Worm (Caenorhabditis elegans): ENCODE results near the gene Y39H10A.1.

DNA sequence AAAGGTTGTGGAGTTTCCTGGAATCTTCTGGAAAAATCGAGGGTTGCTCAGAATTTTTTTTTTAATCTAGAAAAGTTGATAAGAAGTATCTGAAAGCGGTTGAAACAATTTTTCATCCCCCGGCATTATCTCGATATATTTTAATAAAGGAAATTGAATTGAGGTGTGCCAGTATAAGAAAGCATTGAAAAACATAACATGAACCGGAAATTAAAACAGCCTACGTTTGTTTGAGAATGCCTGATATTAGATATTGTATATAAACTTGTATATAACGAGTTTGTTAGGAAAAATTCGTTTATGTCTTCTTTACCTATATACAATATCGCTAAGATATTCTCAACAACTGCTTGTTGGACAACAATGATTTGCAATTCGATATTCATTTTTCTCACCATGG, 42.2 kb upstream of the Y39H10A.1 start, which contains the start of gene str-30:
- no peak for TF ChIP-seq elt-2 (tag; optimal IDR thresholded peaks at IDR 0.05)
- no peak for TF ChIP-seq ama-1 (optimal IDR thresholded peaks at IDR 0.05)
- TF ChIP-seq elt-4 (tag; optimal IDR thresholded peaks at IDR 0.05): no peak
